Worm (Caenorhabditis elegans): ENCODE measurements around the gene C05C8.5.

The C05C8.5 gene

DNA sequence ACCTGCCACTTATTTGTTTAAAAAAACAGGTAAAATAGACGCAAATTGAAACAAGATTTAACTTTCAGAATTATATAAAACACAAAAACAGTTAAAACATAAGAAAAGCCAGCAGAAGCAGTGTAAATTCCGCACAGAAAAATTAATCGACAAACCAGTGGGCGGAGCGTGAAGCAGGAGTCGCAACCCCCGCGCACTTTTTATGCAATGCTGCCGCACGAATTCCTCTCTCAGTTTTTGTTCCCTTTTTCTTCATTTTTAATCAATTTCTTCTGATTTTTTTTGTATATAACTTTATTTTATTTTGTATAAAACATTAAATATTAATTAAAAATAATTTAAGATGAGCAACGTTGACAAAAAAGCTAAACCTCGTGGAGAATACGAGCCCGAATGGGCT lies 3.8 kb downstream of the C05C8.5 start, which contains the start of the genes gei-6 and krr-1 (continued):
- no peak for TF ChIP-seq ztf-25 (GFP tag; IDR thresholded peaks at IDR 0.05)
- no peak for TF ChIP-seq gei-17 (GFP tag; optimal IDR thresholded peaks at IDR 0.05)
- no peak for TF ChIP-seq nhr-179 (tag; optimal IDR thresholded peaks at IDR 0.05)
- TF ChIP-seq madf-10 (tag; optimal IDR thresholded peaks at IDR 0.05) = no peak
- no peak for TF ChIP-seq Y95B8A.8 (GFP tag; IDR thresholded peaks at IDR 0.05)
- no peak for TF ChIP-seq madf-8 (GFP tag; conservative IDR thresholded peaks at IDR 0.05)
- no peak for TF ChIP-seq B0336.3 (GFP tag; IDR thresholded peaks at IDR 0.05)
- TF ChIP-seq ceh-58 (GFP tag; IDR thresholded peaks at IDR 0.05) = no peak
- TF ChIP-seq hsf-1 (GFP tag; IDR thresholded peaks at IDR 0.05) = no peak
- TF ChIP-seq attf-6 (GFP tag; IDR thresholded peaks at IDR 0.05) = no peak
- TF ChIP-seq fkh-3 (tag; optimal IDR thresholded peaks at IDR 0.05) = no peak
- no peak for TF ChIP-seq tlf-1 (GFP tag; optimal IDR thresholded peaks at IDR 0.05)
- peak; percentile 50 for TF ChIP-seq snpc-1.1 (tag; optimal IDR thresholded peaks at IDR 0.05; ENCODE audit: insufficient read depth)
- 0 out of 2 replicates have a peak, but pooled peaks have one; percentile 37 for TF ChIP-seq attf-3 (GFP tag; conservative IDR thresholded peaks at IDR 0.05)
- no peak; the same call in 1 of the 2 replicates for TF ChIP-seq ceh-100 (GFP tag; IDR thresholded peaks at IDR 0.05)
- TF ChIP-seq F37B4.10 (GFP tag; IDR thresholded peaks at IDR 0.05) = no peak
- TF ChIP-seq B0019.2 (GFP tag; conservative IDR thresholded peaks at IDR 0.05) = no peak
- no peak for TF ChIP-seq K12H6.12 (tag; optimal IDR thresholded peaks at IDR 0.05)
- TF ChIP-seq egl-18 (GFP tag; IDR thresholded peaks at IDR 0.05) = no peak
- TF ChIP-seq ZK185.1 (tag; optimal IDR thresholded peaks at IDR 0.05; ENCODE audit: poor library complexity, severe bottlenecking) = peak; percentile 52
- peak in 1 of 3 experiments; percentile 53 for TF ChIP-seq lin-35 (GFP tag; optimal IDR thresholded peaks at IDR 0.05)
- no peak for TF ChIP-seq hmg-1.2 (GFP tag; IDR thresholded peaks at IDR 0.05)
- TF ChIP-seq mel-28 (tag; optimal IDR thresholded peaks at IDR 0.05; ENCODE audit: borderline replicate concordance) = no peak
- TF ChIP-seq hmg-20 (GFP tag; IDR thresholded peaks at IDR 0.05) = no peak
- no peak for TF ChIP-seq T26A5.8 (tag; optimal IDR thresholded peaks at IDR 0.05)
- no peak for TF ChIP-seq egl-44 (GFP tag; IDR thresholded peaks at IDR 0.05)
- no peak for TF ChIP-seq aptf-3 (GFP tag; IDR thresholded peaks at IDR 0.05)
- no peak for TF ChIP-seq nfya-2 (GFP tag; IDR thresholded peaks at IDR 0.05)
- TF ChIP-seq zfh-2 (GFP tag; conservative IDR thresholded peaks at IDR 0.05) = peak; percentile 42; the same call in 1 of the 2 replicates
- TF ChIP-seq hlh-12 (tag; optimal IDR thresholded peaks at IDR 0.05) = no peak
- no peak for TF ChIP-seq ceh-79 (tag; optimal IDR thresholded peaks at IDR 0.05)
- TF ChIP-seq nhr-120 (GFP tag; IDR thresholded peaks at IDR 0.05) = no peak
- 0 out of 2 replicates have a peak, but pooled peaks have one; percentile 36 for TF ChIP-seq ekl-4 (GFP tag; IDR thresholded peaks at IDR 0.05)
- no peak for TF ChIP-seq atf-7 (tag; optimal IDR thresholded peaks at IDR 0.05)
- TF ChIP-seq cebp-1 (GFP tag; IDR thresholded peaks at IDR 0.05) = no peak
- TF ChIP-seq cebp-1 (tag; optimal IDR thresholded peaks at IDR 0.05) = peak; percentile 51
- TF ChIP-seq him-1 (tag; optimal IDR thresholded peaks at IDR 0.05) = no peak
- TF ChIP-seq Y53F4B.3 (GFP tag; IDR thresholded peaks at IDR 0.05) = no peak
- TF ChIP-seq madf-3 (GFP tag; IDR thresholded peaks at IDR 0.05) = no peak
- TF ChIP-seq ceh-40 (GFP tag; IDR thresholded peaks at IDR 0.05) = no peak
- TF ChIP-seq ztf-26 (tag; optimal IDR thresholded peaks at IDR 0.05) = no peak
- no peak for TF ChIP-seq nhr-80 (tag; optimal IDR thresholded peaks at IDR 0.05)
- TF ChIP-seq akir-1 (GFP tag; optimal IDR thresholded peaks at IDR 0.05) = no peak
- no peak for TF ChIP-seq unc-130 (GFP tag; optimal IDR thresholded peaks at IDR 0.05)
- no peak for TF ChIP-seq ceh-91 (GFP tag; IDR thresholded peaks at IDR 0.05)
- TF ChIP-seq egrh-3 (GFP tag; IDR thresholded peaks at IDR 0.05) = 0 out of 2 replicates have a peak, but pooled peaks have one; percentile 34
- TF ChIP-seq snpc-3.4 (tag; optimal IDR thresholded peaks at IDR 0.05) = peak; percentile 62
- TF ChIP-seq xnd-1 (tag; optimal IDR thresholded peaks at IDR 0.05) = no peak
- TF ChIP-seq pha-4 (tag; optimal IDR thresholded peaks at IDR 0.05) = no peak
- TF ChIP-seq athp-1 (tag; optimal IDR thresholded peaks at IDR 0.05) = no peak

Data from whole organism, young adult.